Fruit fly (Drosophila melanogaster) whole organism, embryonic: ENCODE data around the gene Pld3.
A peak's percentile ranks its signal among the peaks of the same experiment; 100 is the strongest.

Experiments
- Atf3 ChIP-seq: fragments of 200-800 bp; sonication (Bioruptor generic); optimal IDR thresholded peaks from 3 replicates; lab custom pipeline; 2016; ENCODE audit warnings: missing biosample characterization, missing genetic modification characterization
- Bgb ChIP-seq: fragments of 200-800 bp; sonication (Bioruptor generic); IDR thresholded peaks from 2 replicates; pipeline ENCODE4 v1.3.6; 2022; ENCODE audit warnings: missing biosample characterization, missing genetic modification characterization; ENCODE audit not compliant: partially characterized antibody
- CG10274 ChIP-seq: fragments of 200-800 bp; sonication (Bioruptor generic); optimal IDR thresholded peaks from 3 replicates; lab custom pipeline; 2017; ENCODE audit warnings: missing biosample characterization, mild to moderate bottlenecking, missing genetic modification characterization
- CG11085 ChIP-seq: fragments of 200-800 bp; sonication (Bioruptor generic); IDR thresholded peaks from 2 replicates; pipeline ENCODE4 v1.3.6; 2022; ENCODE audit warnings: missing biosample characterization, missing genetic modification characterization
- CG11456 ChIP-seq: fragments of 200-800 bp; sonication (Bioruptor generic); IDR thresholded peaks from 3 replicates; pipeline ENCODE4 v1.3.6; 2022; ENCODE audit warnings: missing biosample characterization, missing genetic modification characterization
- CG12391 ChIP-seq: fragments of 200-800 bp; sonication (Bioruptor generic); optimal IDR thresholded peaks from 3 replicates; lab custom pipeline; 2018; ENCODE audit warnings: missing biosample characterization, mild to moderate bottlenecking, missing genetic modification characterization, moderate library complexity
- CG12659 ChIP-seq: fragments of 200-800 bp; sonication (Bioruptor generic); optimal IDR thresholded peaks from 3 replicates; lab custom pipeline; 2017; ENCODE audit warnings: mild to moderate bottlenecking, missing biosample characterization, missing genetic modification reagents, missing genetic modification characterization
- CG14014 ChIP-seq: fragments of 200-800 bp; sonication (Bioruptor generic); IDR thresholded peaks from 2 replicates; pipeline ENCODE4 v1.3.6; 2022; ENCODE audit warnings: missing biosample characterization, missing genetic modification characterization
- CG2199 ChIP-seq: fragments of 200-800 bp; sonication (Bioruptor generic); IDR thresholded peaks from 3 replicates; pipeline ENCODE4 v1.3.6; 2022; ENCODE audit warnings: missing biosample characterization, missing genetic modification characterization
- CG2202 ChIP-seq: fragments of 200-800 bp; sonication (Bioruptor generic); optimal IDR thresholded peaks from 2 replicates; lab custom pipeline; 2018; ENCODE audit warnings: missing biosample characterization, mild to moderate bottlenecking, missing genetic modification characterization
- CG6272 ChIP-seq: fragments of 200-800 bp; sonication (Bioruptor generic); IDR thresholded peaks from 2 replicates; pipeline ENCODE4 v1.3.6; 2022; ENCODE audit warnings: missing biosample characterization, missing genetic modification characterization
- CG6654 ChIP-seq: fragments of 200-800 bp; sonication (Bioruptor generic); optimal IDR thresholded peaks from 2 replicates; lab custom pipeline; 2017; ENCODE audit warnings: missing biosample characterization, mild to moderate bottlenecking, missing genetic modification characterization
- CG6791 ChIP-seq: fragments of 200-800 bp; sonication (Bioruptor generic); IDR thresholded peaks from 3 replicates; pipeline ENCODE4 v1.3.6; 2022; ENCODE audit warnings: missing biosample characterization, missing genetic modification characterization; ENCODE audit not compliant: partially characterized antibody
- CG6854 ChIP-seq: fragments of 200-800 bp; sonication (Bioruptor generic); optimal IDR thresholded peaks from 3 replicates; lab custom pipeline; 2017; ENCODE audit warnings: missing biosample characterization, mild to moderate bottlenecking, missing genetic modification characterization
- CG7786 ChIP-seq: fragments of 200-800 bp; sonication (Bioruptor generic); optimal IDR thresholded peaks from 2 replicates; lab custom pipeline; 2016; ENCODE audit warnings: missing biosample characterization, missing genetic modification characterization
- CG8290 ChIP-seq, 3 experiments: fragments of 200-800 bp; sonication (Bioruptor generic); optimal IDR thresholded peaks; 2 replicates each; lab custom pipeline; 2016 to 2019; ENCODE audit warnings: missing biosample characterization in 3 of 3, missing genetic modification characterization in 3 of 3, mild to moderate bottlenecking in 2 of 3, moderate library complexity in 1 of 3
- CG9609 ChIP-seq: fragments of 200-800 bp; sonication (Bioruptor generic); optimal IDR thresholded peaks from 3 replicates; lab custom pipeline; 2016; ENCODE audit warnings: missing biosample characterization, missing genetic modification characterization
- CG9932 ChIP-seq: fragments of 200-800 bp; sonication (Bioruptor generic); IDR thresholded peaks from 2 replicates; pipeline ENCODE4 v1.3.6; 2022; ENCODE audit warnings: missing biosample characterization, missing genetic modification characterization
- Chrac-16 ChIP-seq: fragments of 200-800 bp; sonication (Bioruptor generic); optimal IDR thresholded peaks from 3 replicates; lab custom pipeline; 2016; ENCODE audit warnings: missing biosample characterization, missing genetic modification characterization
- Dbx ChIP-seq: fragments of 200-800 bp; sonication (Bioruptor generic); IDR thresholded peaks from 3 replicates; pipeline ENCODE4 v1.3.6; 2022; ENCODE audit warnings: missing biosample characterization, missing genetic modification characterization
- Dll ChIP-seq: fragments of 200-800 bp; sonication (Bioruptor generic); IDR thresholded peaks from 4 replicates; pipeline ENCODE4 v1.3.6; 2022; ENCODE audit warnings: missing biosample characterization, missing genetic modification characterization; ENCODE audit not compliant: partially characterized antibody
- Doc3 ChIP-seq: fragments of 200-800 bp; sonication (Bioruptor generic); IDR thresholded peaks from 3 replicates; pipeline ENCODE4 v1.3.6; 2022; ENCODE audit warnings: missing biosample characterization, missing genetic modification characterization; ENCODE audit not compliant: partially characterized antibody
- E2f2 ChIP-seq: fragments of 200-800 bp; sonication (Bioruptor generic); IDR thresholded peaks from 2 replicates; pipeline ENCODE4 v1.3.6; 2022; ENCODE audit warnings: missing biosample characterization, missing genetic modification characterization
- Fer2 ChIP-seq: fragments of 200-800 bp; sonication (Bioruptor generic); optimal IDR thresholded peaks from 2 replicates; lab custom pipeline; 2018; ENCODE audit warnings: missing biosample characterization, mild to moderate bottlenecking, missing genetic modification characterization, moderate library complexity
- GATAe ChIP-seq: fragments of 200-800 bp; sonication (Bioruptor generic); conservative IDR thresholded peaks from 2 replicates; pipeline ENCODE4 v1.3.6; 2022; ENCODE audit warnings: missing biosample characterization, missing genetic modification characterization
- Gug ChIP-seq: fragments of 200-800 bp; sonication (Bioruptor generic); IDR thresholded peaks from 4 replicates; pipeline ENCODE4 v1.3.6; 2022; ENCODE audit warnings: missing biosample characterization, missing genetic modification characterization
- HLH3B ChIP-seq: fragments of 200-800 bp; sonication (Bioruptor generic); IDR thresholded peaks from 2 replicates; pipeline ENCODE4 v1.3.6; 2022; ENCODE audit warnings: missing biosample characterization, missing genetic modification characterization
- Hey ChIP-seq: fragments of 200-800 bp; sonication (Bioruptor generic); optimal IDR thresholded peaks from 3 replicates; lab custom pipeline; 2018; ENCODE audit warnings: missing biosample characterization, mild to moderate bottlenecking, missing genetic modification characterization
- Lpt ChIP-seq: fragments of >200 bp; optimal IDR thresholded peaks from 2 replicates; lab custom pipeline; 2018; ENCODE audit warnings: missing biosample characterization, missing genetic modification characterization
- MBD-R2 ChIP-seq: fragments of 200-800 bp; sonication (Bioruptor generic); IDR thresholded peaks from 2 replicates; pipeline ENCODE4 v1.3.6; 2022; ENCODE audit warnings: missing biosample characterization, missing genetic modification characterization
- MESR4 ChIP-seq: fragments of 200-800 bp; sonication (Bioruptor generic); optimal IDR thresholded peaks from 2 replicates; lab custom pipeline; 2018; ENCODE audit warnings: missing biosample characterization, mild to moderate bottlenecking, missing genetic modification characterization, moderate library complexity
- NFAT ChIP-seq: fragments of 200-800 bp; sonication (Bioruptor generic); IDR thresholded peaks from 2 replicates; pipeline ENCODE4 v1.3.6; 2022; ENCODE audit warnings: missing biosample characterization, missing genetic modification characterization
- Opbp ChIP-seq: fragments of 200-800 bp; sonication (Bioruptor generic); IDR thresholded peaks from 3 replicates; pipeline ENCODE4 v1.3.6; 2022; ENCODE audit warnings: missing biosample characterization, missing genetic modification characterization; ENCODE audit not compliant: partially characterized antibody
- Scr ChIP-seq: fragments of 200-800 bp; sonication (Bioruptor generic); IDR thresholded peaks from 2 replicates; pipeline ENCODE4 v1.3.6; 2022; ENCODE audit warnings: missing biosample characterization, missing genetic modification characterization; ENCODE audit not compliant: partially characterized antibody
- Sry-β ChIP-seq: fragments of 200-800 bp; sonication (Bioruptor generic); optimal IDR thresholded peaks from 2 replicates; lab custom pipeline; 2018; ENCODE audit warnings: missing biosample characterization, mild to moderate bottlenecking, missing genetic modification characterization, moderate library complexity
- Stat92E ChIP-seq, 3 experiments: fragments of >200 bp in 2 of 3; fragments of 200-800 bp in 1 of 3; sonication (Bioruptor generic) in 1 of 3; optimal IDR thresholded peaks; 2 replicates each; lab custom pipeline; 2017 to 2019; ENCODE audit warnings: missing biosample characterization in 3 of 3, missing genetic modification characterization in 3 of 3, mild to moderate bottlenecking in 1 of 3, moderate library complexity in 1 of 3
- ato ChIP-seq: fragments of 200-800 bp; sonication (Bioruptor generic); IDR thresholded peaks from 2 replicates; pipeline ENCODE4 v1.3.6; 2022; ENCODE audit warnings: missing biosample characterization, missing genetic modification characterization; ENCODE audit not compliant: partially characterized antibody
- exex ChIP-seq: fragments of 200-800 bp; sonication (Bioruptor generic); optimal IDR thresholded peaks from 4 replicates; lab custom pipeline; 2018; ENCODE audit warnings: missing biosample characterization, mild to moderate bottlenecking, missing genetic modification characterization, moderate library complexity
- gcm ChIP-seq: fragments of 200-800 bp; sonication (Bioruptor generic); optimal IDR thresholded peaks from 2 replicates; lab custom pipeline; 2019; ENCODE audit warnings: missing biosample characterization, mild to moderate bottlenecking, missing genetic modification characterization, moderate library complexity
- hbn ChIP-seq: fragments of 200-800 bp; sonication (Bioruptor generic); IDR thresholded peaks from 2 replicates; pipeline ENCODE4 v1.3.6; 2022; ENCODE audit warnings: missing biosample characterization, missing genetic modification characterization; ENCODE audit not compliant: partially characterized antibody
- jumu ChIP-seq: fragments of 200-800 bp; sonication (Bioruptor generic); optimal IDR thresholded peaks from 3 replicates; lab custom pipeline; 2016; ENCODE audit warnings: missing biosample characterization, missing genetic modification characterization
- otp ChIP-seq: fragments of 200-800 bp; sonication (Bioruptor generic); IDR thresholded peaks from 3 replicates; pipeline ENCODE4, ENCODE4 v1.3.6; 2022; ENCODE audit warnings: missing biosample characterization, missing genetic modification characterization
- pzg ChIP-seq: fragments of 200-800 bp; sonication (Bioruptor generic); optimal IDR thresholded peaks from 3 replicates; lab custom pipeline; 2018; ENCODE audit warnings: missing biosample characterization, mild to moderate bottlenecking, missing genetic modification characterization, moderate library complexity
- slbo ChIP-seq: fragments of 200-800 bp; sonication (Bioruptor generic); IDR thresholded peaks from 2 replicates; pipeline ENCODE4 v1.3.6; 2022; ENCODE audit warnings: missing biosample characterization, missing genetic modification characterization
- sna ChIP-seq: fragments of 200-800 bp; sonication (Bioruptor generic); IDR thresholded peaks from 2 replicates; pipeline ENCODE4 v1.3.6; 2022; ENCODE audit warnings: missing biosample characterization, missing genetic modification characterization; ENCODE audit not compliant: partially characterized antibody
- sob ChIP-seq: fragments of 200-800 bp; sonication (Bioruptor generic); IDR thresholded peaks from 2 replicates; pipeline ENCODE4 v1.3.6; 2022; ENCODE audit warnings: missing biosample characterization, missing genetic modification characterization
- usp ChIP-seq: fragments of >200 bp; optimal IDR thresholded peaks from 2 replicates; lab custom pipeline; 2017; ENCODE audit warnings: missing biosample characterization, missing genetic modification characterization
- vnd ChIP-seq: fragments of 200-800 bp; sonication (Bioruptor generic); IDR thresholded peaks from 3 replicates; pipeline ENCODE4 v1.3.6; 2022; ENCODE audit warnings: missing biosample characterization, missing genetic modification characterization; ENCODE audit not compliant: partially characterized antibody
- vvl ChIP-seq: fragments of 200-800 bp; sonication (Bioruptor generic); IDR thresholded peaks from 2 replicates; pipeline ENCODE4 v1.3.6; 2022; ENCODE audit warnings: missing biosample characterization, missing genetic modification characterization

Pld3 gene

dm6 chr2L:21162875-21163274, 4.2 kb downstream of the Pld3 start, which contains the start of gene Nbr (continued):
- 0 out of 2 replicates have a peak, but pooled peaks have one; percentile 38 for TF ChIP-seq E2f2 (GFP tag; lab: Robert Waterston, UW)
- peak; percentile 54 for TF ChIP-seq sna (GFP tag; lab: Robert Waterston, UW)
- TF ChIP-seq gcm (GFP tag; lab: Kevin White, UChicago), result no peak
- peak; percentile 17 for TF ChIP-seq CG12659
- TF ChIP-seq Sry-β (GFP tag; lab: Kevin White, UChicago), result no peak
- no peak for TF ChIP-seq Atf3 (GFP tag; lab: Kevin White, UChicago)
- no peak for TF ChIP-seq CG7786
- no peak for TF ChIP-seq exex (tag; lab: Kevin White, UChicago)
- TF ChIP-seq GATAe (GFP tag; lab: Robert Waterston, UW), result no peak
- TF ChIP-seq slbo, result peak; percentile 54
- TF ChIP-seq MBD-R2 (GFP tag; lab: Robert Waterston, UW), result peak; percentile 71
- TF ChIP-seq CG9609, result no peak
- TF ChIP-seq otp (GFP tag; lab: Robert Waterston, UW), result 0 out of 3 replicates have a peak, but pooled peaks have one; percentile 16
- TF ChIP-seq ato (GFP tag; lab: Robert Waterston, UW), result peak; percentile 33; the same call in 1 of the 2 replicates
- TF ChIP-seq Lpt (GFP tag; lab: Kevin White, UChicago), result no peak
- TF ChIP-seq CG12391, result no peak
- no peak for TF ChIP-seq CG8290 (GFP tag; optimal IDR thresholded peaks at IDR 0.05; lab: Kevin White, UChicago)
- peak in 1 of 2 experiments; percentile 29 for TF ChIP-seq CG8290 (tag; optimal IDR thresholded peaks at IDR 0.05; lab: Kevin White, UChicago)
- TF ChIP-seq vvl, result 0 out of 2 replicates have a peak, but pooled peaks have one; percentile 7
- no peak for TF ChIP-seq CG10274 (GFP tag; lab: Kevin White, UChicago)
- no peak for TF ChIP-seq CG6854 (GFP tag; lab: Kevin White, UChicago)
- TF ChIP-seq jumu (GFP tag; lab: Kevin White, UChicago), result no peak
- no peak for TF ChIP-seq CG6654 (GFP tag; lab: Kevin White, UChicago)
- TF ChIP-seq Scr (GFP tag; lab: Robert Waterston, UW), result peak; percentile 56
- TF ChIP-seq Fer2, result no peak
- TF ChIP-seq CG6272, result peak; percentile 46; the same call in 1 of the 2 replicates
- no peak for TF ChIP-seq CG2199 (GFP tag; lab: Robert Waterston, UW)
- TF ChIP-seq CG14014 (GFP tag; lab: Robert Waterston, UW), result no peak
- TF ChIP-seq usp (GFP tag; lab: Kevin White, UChicago), result no peak
- 0 out of 2 replicates have a peak, but pooled peaks have one; percentile 4 for TF ChIP-seq HLH3B
- TF ChIP-seq Stat92E (GFP tag; optimal IDR thresholded peaks at IDR 0.05; lab: Kevin White, UChicago), result no peak
- TF ChIP-seq Hey (tag; lab: Kevin White, UChicago), result no peak
- peak; percentile 31; the same call in 1 of the 3 replicates for TF ChIP-seq Opbp (GFP tag; lab: Robert Waterston, UW)
- TF ChIP-seq MESR4 (GFP tag; lab: Kevin White, UChicago), result peak; percentile 87
- TF ChIP-seq Gug (GFP tag; lab: Robert Waterston, UW), result peak; percentile 51; the same call in 2 of the 4 replicates
- TF ChIP-seq sob (GFP tag; lab: Robert Waterston, UW), result peak; percentile 11; the same call in 1 of the 2 replicates
- no peak for TF ChIP-seq Dbx (GFP tag; lab: Robert Waterston, UW)
- TF ChIP-seq Doc3 (GFP tag; lab: Robert Waterston, UW), result 0 out of 3 replicates have a peak, but pooled peaks have one; percentile 33
- peak; percentile 12 for TF ChIP-seq pzg (GFP tag; lab: Kevin White, UChicago)
- peak; percentile 57 for TF ChIP-seq hbn (GFP tag; lab: Robert Waterston, UW)
- TF ChIP-seq Bgb (GFP tag; lab: Robert Waterston, UW), result peak; percentile 52
- TF ChIP-seq CG11456 (GFP tag; lab: Robert Waterston, UW), result peak; percentile 16; the same call in 1 of the 3 replicates
- TF ChIP-seq Dll (GFP tag; lab: Robert Waterston, UW), result peak; percentile 67
- TF ChIP-seq vnd, result 0 out of 3 replicates have a peak, but pooled peaks have one; percentile 19
- no peak for TF ChIP-seq Chrac-16
- TF ChIP-seq CG2202 (tag; lab: Kevin White, UChicago), result no peak
- no peak for TF ChIP-seq CG11085
- TF ChIP-seq CG6791 (GFP tag; lab: Robert Waterston, UW), result 0 out of 3 replicates have a peak, but pooled peaks have one; percentile 35
- TF ChIP-seq CG9932, result peak; percentile 51
- TF ChIP-seq NFAT, result peak; percentile 44; the same call in 1 of the 2 replicates
